Worm (Caenorhabditis elegans) whole organism, L3 larva: ENCODE data around the gene C18B2.3.

Experiments used
- ama-1 ChIP-seq: fragments of 150-350 bp; optimal IDR thresholded peaks from 2 replicates; lab custom pipeline; 2018
- ceh-28 ChIP-seq: fragments of 150-350 bp; optimal IDR thresholded peaks from 2 replicates; lab custom pipeline; 2014; ENCODE audit warnings: missing biosample characterization, missing genetic modification reagents, missing genetic modification characterization
- egl-27 ChIP-seq: sonication (generic microtip); optimal IDR thresholded peaks from 4 replicates; lab custom pipeline; 2017; ENCODE audit warnings: missing biosample characterization, missing genetic modification reagents, missing genetic modification characterization
- elt-1 ChIP-seq: fragments of 150-350 bp; optimal IDR thresholded peaks from 2 replicates; lab custom pipeline; 2014; ENCODE audit warnings: missing biosample characterization, missing genetic modification characterization
- elt-2 ChIP-seq: sonication (generic microtip); optimal IDR thresholded peaks from 2 replicates; lab custom pipeline; 2016; ENCODE audit warnings: missing genetic modification reagents, mild to moderate bottlenecking, missing genetic modification characterization, missing compliant biosample characterization
- fkh-2 ChIP-seq: fragments of 150-350 bp; optimal IDR thresholded peaks from 2 replicates; lab custom pipeline; 2014; ENCODE audit warnings: missing biosample characterization, missing genetic modification reagents, missing genetic modification characterization
- hmg-11 ChIP-seq: sonication (generic microtip); optimal IDR thresholded peaks from 2 replicates; lab custom pipeline; 2016; ENCODE audit warnings: missing genetic modification characterization, missing compliant biosample characterization
- mdl-1 ChIP-seq: fragments of 150-350 bp; optimal IDR thresholded peaks from 2 replicates; lab custom pipeline; 2014; ENCODE audit warnings: missing biosample characterization, missing genetic modification characterization
- mml-1 ChIP-seq: fragments of 150-350 bp; sonication (generic microtip); optimal IDR thresholded peaks from 3 replicates; lab custom pipeline; 2014; ENCODE audit warnings: missing biosample characterization, missing genetic modification characterization
- nfya-1 ChIP-seq: sonication (generic microtip); optimal IDR thresholded peaks from 2 replicates; lab custom pipeline; 2017; ENCODE audit warnings: missing genetic modification characterization, mild to moderate bottlenecking, missing compliant biosample characterization, antibody characterized with exemption, moderate library complexity; ENCODE audit not compliant: insufficient read depth
- nhr-28 ChIP-seq: fragments of 150-350 bp; optimal IDR thresholded peaks from 2 replicates; lab custom pipeline; 2014; ENCODE audit warnings: missing biosample characterization, missing genetic modification characterization
- pqm-1 ChIP-seq: fragments of 150-350 bp; optimal IDR thresholded peaks from 2 replicates; lab custom pipeline; 2017; ENCODE audit warnings: missing biosample characterization, missing genetic modification characterization, inconsistent platforms
- skn-1 ChIP-seq: fragments of 150-350 bp; optimal IDR thresholded peaks from 2 replicates; lab custom pipeline; 2014; ENCODE audit warnings: missing biosample characterization, missing genetic modification characterization
- snpc-4 ChIP-seq: fragments of 150-350 bp; optimal IDR thresholded peaks from 2 replicates; lab custom pipeline; 2014; ENCODE audit warnings: missing biosample characterization, missing genetic modification characterization

DNA sequence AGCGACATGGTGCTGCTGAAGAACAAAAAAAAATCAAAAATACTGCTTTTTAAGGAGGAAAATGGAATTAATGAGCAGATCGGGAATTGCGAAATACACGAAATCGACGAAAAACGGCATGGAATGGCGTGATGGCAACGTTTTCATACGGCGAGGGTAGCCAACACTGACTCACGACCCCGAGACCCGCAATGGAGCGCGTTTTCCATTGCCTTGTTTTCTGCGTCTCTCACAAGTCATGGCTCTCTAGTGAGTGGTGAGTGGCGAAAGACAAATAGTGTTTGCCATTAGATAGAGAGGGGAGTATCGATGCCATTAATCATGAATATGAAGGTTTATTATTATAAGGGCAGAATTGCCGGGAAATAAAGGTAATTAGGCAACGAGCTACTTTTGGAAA, 4.1 kb downstream of the C18B2.3 start, which contains the start of gene C18B2.4:
- TF ChIP-seq elt-1 (tag; lab: Kevin White, UChicago), result no peak
- TF ChIP-seq snpc-4 (tag; lab: Kevin White, UChicago), result peak; percentile 35
- TF ChIP-seq ceh-28 (tag; lab: Kevin White, UChicago), result peak; percentile 38
- peak; percentile 8 for TF ChIP-seq skn-1 (tag; lab: Kevin White, UChicago)
- TF ChIP-seq hmg-11 (tag; lab: Kevin White, UChicago), result peak; percentile 71
- TF ChIP-seq nfya-1 (tag; lab: Kevin White, UChicago), result peak; percentile 75
- peak; percentile 74 for TF ChIP-seq pqm-1 (tag; lab: Kevin White, UChicago)
- peak; percentile 24 for TF ChIP-seq egl-27 (tag; lab: Kevin White, UChicago)
- TF ChIP-seq ama-1 (lab: Kevin White, UChicago), result peak; percentile 21
- no peak for TF ChIP-seq mml-1 (tag; lab: Kevin White, UChicago)
- TF ChIP-seq elt-2, result peak; percentile 79
- no peak for TF ChIP-seq nhr-28 (tag; lab: Kevin White, UChicago)
- no peak for TF ChIP-seq fkh-2 (tag; lab: Kevin White, UChicago)
- TF ChIP-seq mdl-1, result no peak
